Fruit fly (Drosophila melanogaster) whole organism, embryonic: ENCODE results near the gene CG17097.

Experiments
- CG12071 ChIP-seq: fragments of 200-800 bp; sonication (Bioruptor generic); optimal IDR thresholded peaks from 3 replicates; lab custom pipeline; 2018; ENCODE audit warnings: missing biosample characterization, mild to moderate bottlenecking, missing genetic modification characterization
- CG16813 ChIP-seq: fragments of 200-800 bp; sonication (Bioruptor generic); IDR thresholded peaks from 3 replicates; pipeline ENCODE4 v1.3.6; 2022; ENCODE audit warnings: missing biosample characterization, missing genetic modification characterization; ENCODE audit not compliant: partially characterized antibody
- CG18262 ChIP-seq: fragments of 200-800 bp; optimal IDR thresholded peaks from 3 replicates; lab custom pipeline; 2019; ENCODE audit warnings: missing biosample characterization, mild to moderate bottlenecking, missing genetic modification characterization, moderate library complexity
- Dfd ChIP-seq, 2 experiments: fragments of >200 bp; optimal IDR thresholded peaks; 2 replicates each; lab custom pipeline; 2017; ENCODE audit warnings: missing biosample characterization in 2 of 2, missing genetic modification characterization in 2 of 2
- Dip3 ChIP-seq: fragments of 200-800 bp; sonication (Bioruptor generic); optimal IDR thresholded peaks from 3 replicates; lab custom pipeline; 2016; ENCODE audit warnings: missing biosample characterization, missing genetic modification characterization
- ERR ChIP-seq: fragments of 200-800 bp; sonication (Bioruptor generic); optimal IDR thresholded peaks from 2 replicates; lab custom pipeline; 2016; ENCODE audit warnings: missing biosample characterization, missing genetic modification characterization
- br ChIP-seq: fragments of >200 bp; optimal IDR thresholded peaks from 2 replicates; lab custom pipeline; 2017
- cwo ChIP-seq: fragments of 200-800 bp; sonication (Bioruptor generic); optimal IDR thresholded peaks from 3 replicates; lab custom pipeline; 2017; ENCODE audit warnings: missing biosample characterization, missing genetic modification characterization, mild to moderate bottlenecking, moderate library complexity, missing genetic modification reagents
- slbo ChIP-seq: fragments of 200-800 bp; sonication (Bioruptor generic); IDR thresholded peaks from 2 replicates; pipeline ENCODE4 v1.3.6; 2022; ENCODE audit warnings: missing biosample characterization, missing genetic modification characterization

dm6 chr2L:10679568-10679967, 33.4 kb downstream of the CG17097 start:
- TF ChIP-seq br (lab: Kevin White, UChicago) (no peak), Dfd (GFP tag; optimal IDR thresholded peaks at IDR 0.05; lab: Kevin White, UChicago) (no peak), cwo (GFP tag; lab: Kevin White, UChicago) (no peak), CG12071 (GFP tag; lab: Kevin White, UChicago) (no peak), slbo (no peak; the same call in 1 of the 2 replicates), Dip3 (GFP tag; lab: Kevin White, UChicago) (no peak), ERR (GFP tag; lab: Kevin White, UChicago) (no peak), CG18262 (no peak), CG16813 (no peak)
